Worm (Caenorhabditis elegans): Measurements from ENCODE around the gene ttyh-1.

DNA sequence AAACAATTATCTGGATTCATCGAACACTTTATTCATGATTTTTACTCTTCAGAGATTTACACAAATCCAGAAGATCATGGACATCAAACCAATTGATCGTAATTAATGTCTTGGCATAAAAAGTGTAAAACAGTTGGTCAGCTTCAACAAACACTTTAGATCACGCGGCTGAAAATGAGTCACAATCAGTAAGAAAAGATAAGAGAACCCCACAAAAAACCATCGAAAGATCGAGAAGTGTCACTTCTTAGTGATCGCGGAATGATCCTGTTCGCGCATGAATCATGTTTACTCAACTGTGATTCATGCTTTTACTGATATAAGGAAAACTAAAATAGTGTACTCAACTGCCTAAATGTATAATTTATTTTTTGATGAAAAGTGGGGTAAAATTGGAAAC is 40.9 kb downstream of the ttyh-1 start:
- no peak for TF ChIP-seq snpc-4 (tag; optimal IDR thresholded peaks at IDR 0.05)
- TF ChIP-seq nhr-10 (tag; optimal IDR thresholded peaks at IDR 0.05), result no peak
- no peak for TF ChIP-seq unc-62 (GFP tag; optimal IDR thresholded peaks at IDR 0.05)
- no peak for TF ChIP-seq blmp-1 (tag; optimal IDR thresholded peaks at IDR 0.05; ENCODE audit: insufficient read depth)
